Fruit fly (Drosophila melanogaster) whole organism, embryonic: ENCODE results near the gene CG34300.

Source experiments
- Abd-B ChIP-seq: fragments of 200-800 bp; sonication (Bioruptor generic); optimal IDR thresholded peaks from 2 replicates; lab custom pipeline; 2018; ENCODE audit warnings: missing biosample characterization, mild to moderate bottlenecking, missing genetic modification characterization, moderate library complexity
- Ada2b ChIP-seq: fragments of 200-800 bp; sonication (Bioruptor generic); IDR thresholded peaks from 2 replicates; pipeline ENCODE4 v1.3.6; 2022; ENCODE audit warnings: missing biosample characterization, missing genetic modification characterization
- Atf6 ChIP-seq: fragments of 200-800 bp; sonication (Bioruptor generic); IDR thresholded peaks from 2 replicates; pipeline ENCODE4 v1.3.6; 2022; ENCODE audit warnings: missing biosample characterization, missing genetic modification characterization
- CG1024 ChIP-seq: fragments of 200-800 bp; sonication (Bioruptor generic); IDR thresholded peaks from 2 replicates; pipeline ENCODE4 v1.3.6; 2022; ENCODE audit warnings: missing biosample characterization, missing genetic modification characterization
- CG10366 ChIP-seq: fragments of 200-800 bp; sonication (Bioruptor generic); IDR thresholded peaks from 2 replicates; pipeline ENCODE4 v1.3.6; 2022; ENCODE audit warnings: missing biosample characterization, missing genetic modification characterization
- CG10462 ChIP-seq: fragments of 200-800 bp; sonication (Bioruptor generic); optimal IDR thresholded peaks from 2 replicates; lab custom pipeline; 2016; ENCODE audit warnings: missing biosample characterization, missing genetic modification characterization
- CG12219 ChIP-seq: fragments of 200-800 bp; sonication (Bioruptor generic); optimal IDR thresholded peaks from 3 replicates; lab custom pipeline; 2018; ENCODE audit warnings: missing biosample characterization, mild to moderate bottlenecking, missing genetic modification characterization
- CG13894 ChIP-seq: fragments of 200-800 bp; sonication (Bioruptor generic); optimal IDR thresholded peaks from 3 replicates; lab custom pipeline; 2018; ENCODE audit warnings: missing biosample characterization, mild to moderate bottlenecking, missing genetic modification characterization, moderate library complexity
- CG14050 ChIP-seq: fragments of 200-800 bp; sonication (Bioruptor generic); IDR thresholded peaks from 3 replicates; pipeline ENCODE4 v1.3.6; 2022; ENCODE audit warnings: missing biosample characterization, missing genetic modification characterization
- CG15514 ChIP-seq: fragments of 200-800 bp; sonication (Bioruptor generic); optimal IDR thresholded peaks from 3 replicates; lab custom pipeline; 2017; ENCODE audit warnings: missing biosample characterization, missing genetic modification characterization, mild to moderate bottlenecking, moderate library complexity, missing genetic modification reagents
- CG15601 ChIP-seq: fragments of 200-800 bp; sonication (Bioruptor generic); optimal IDR thresholded peaks from 3 replicates; lab custom pipeline; 2019; ENCODE audit warnings: missing biosample characterization, mild to moderate bottlenecking, missing genetic modification characterization, moderate library complexity
- CG17385 ChIP-seq: fragments of 200-800 bp; sonication (Bioruptor generic); optimal IDR thresholded peaks from 3 replicates; lab custom pipeline; 2018; ENCODE audit warnings: missing biosample characterization, mild to moderate bottlenecking, missing genetic modification characterization
- CG17802 ChIP-seq: fragments of 200-800 bp; sonication (Bioruptor generic); optimal IDR thresholded peaks from 2 replicates; lab custom pipeline; 2018; ENCODE audit warnings: missing biosample characterization, mild to moderate bottlenecking, missing genetic modification characterization, moderate library complexity
- CG18262 ChIP-seq: fragments of 200-800 bp; optimal IDR thresholded peaks from 3 replicates; lab custom pipeline; 2019; ENCODE audit warnings: missing biosample characterization, mild to moderate bottlenecking, missing genetic modification characterization, moderate library complexity
- CG2199 ChIP-seq: fragments of 200-800 bp; sonication (Bioruptor generic); IDR thresholded peaks from 3 replicates; pipeline ENCODE4 v1.3.6; 2022; ENCODE audit warnings: missing biosample characterization, missing genetic modification characterization
- CG2712 ChIP-seq: fragments of 200-800 bp; optimal IDR thresholded peaks from 3 replicates; lab custom pipeline; 2019; ENCODE audit warnings: missing biosample characterization, mild to moderate bottlenecking, missing genetic modification characterization, moderate library complexity
- CG31441 ChIP-seq: fragments of 200-800 bp; sonication (Bioruptor generic); IDR thresholded peaks from 2 replicates; pipeline ENCODE4 v1.3.6; 2022; ENCODE audit warnings: missing biosample characterization, missing genetic modification characterization
- CG3838 ChIP-seq: fragments of 200-800 bp; sonication (Bioruptor generic); optimal IDR thresholded peaks from 3 replicates; lab custom pipeline; 2016; ENCODE audit warnings: missing biosample characterization, missing genetic modification characterization
- CG4404 ChIP-seq: fragments of 200-800 bp; sonication (Bioruptor generic); IDR thresholded peaks from 2 replicates; pipeline ENCODE4 v1.3.6; 2022; ENCODE audit warnings: missing biosample characterization, missing genetic modification characterization
- CG8290 ChIP-seq, 3 experiments: fragments of 200-800 bp; sonication (Bioruptor generic); optimal IDR thresholded peaks; 2 replicates each; lab custom pipeline; 2016 to 2019; ENCODE audit warnings: missing biosample characterization in 3 of 3, missing genetic modification characterization in 3 of 3, mild to moderate bottlenecking in 2 of 3, moderate library complexity in 1 of 3
- CG8359 ChIP-seq: fragments of 200-800 bp; sonication (Bioruptor generic); optimal IDR thresholded peaks from 2 replicates; lab custom pipeline; 2017; ENCODE audit warnings: missing biosample characterization, mild to moderate bottlenecking, missing genetic modification characterization, borderline replicate concordance
- CG9437 ChIP-seq: fragments of 200-800 bp; sonication (Bioruptor generic); optimal IDR thresholded peaks from 2 replicates; lab custom pipeline; 2018; ENCODE audit warnings: missing biosample characterization, mild to moderate bottlenecking, missing genetic modification characterization
- CG9817 ChIP-seq: fragments of 200-800 bp; sonication (Bioruptor generic); optimal IDR thresholded peaks from 2 replicates; lab custom pipeline; 2018; ENCODE audit warnings: missing biosample characterization, mild to moderate bottlenecking, missing genetic modification characterization, moderate library complexity
- E2f2 ChIP-seq: fragments of 200-800 bp; sonication (Bioruptor generic); IDR thresholded peaks from 2 replicates; pipeline ENCODE4 v1.3.6; 2022; ENCODE audit warnings: missing biosample characterization, missing genetic modification characterization
- Elba2 ChIP-seq: fragments of 200-800 bp; sonication (Bioruptor generic); optimal IDR thresholded peaks from 3 replicates; lab custom pipeline; 2016; ENCODE audit warnings: missing biosample characterization, missing genetic modification characterization
- Ets65A ChIP-seq: fragments of 200-800 bp; sonication (Bioruptor generic); peaks from one replicate; lab custom pipeline; 2016; ENCODE audit warnings: missing biosample characterization, missing genetic modification characterization
- Gug ChIP-seq: fragments of 200-800 bp; sonication (Bioruptor generic); IDR thresholded peaks from 4 replicates; pipeline ENCODE4 v1.3.6; 2022; ENCODE audit warnings: missing biosample characterization, missing genetic modification characterization
- Hr3 ChIP-seq: fragments of 200-800 bp; sonication (Bioruptor generic); optimal IDR thresholded peaks from 3 replicates; lab custom pipeline; 2016; ENCODE audit warnings: missing biosample characterization, missing genetic modification characterization
- Hr51 ChIP-seq, 2 experiments: fragments of 200-800 bp; sonication (Bioruptor generic); optimal IDR thresholded peaks; 2 replicates in 1 of 2; 3 replicates in 1 of 2; lab custom pipeline; 2016 to 2018; ENCODE audit warnings: missing biosample characterization in 2 of 2, missing genetic modification characterization in 2 of 2, mild to moderate bottlenecking in 1 of 2, moderate library complexity in 1 of 2
- Jarid2 ChIP-seq: fragments of 200-800 bp; sonication (Bioruptor generic); optimal IDR thresholded peaks from 3 replicates; lab custom pipeline; 2017; ENCODE audit warnings: mild to moderate bottlenecking, missing biosample characterization, missing genetic modification reagents, missing genetic modification characterization
- Med ChIP-seq: fragments of 200-800 bp; sonication (Bioruptor generic); peaks from one replicate; lab custom pipeline; 2016; ENCODE audit warnings: missing biosample characterization, missing genetic modification characterization, mild to moderate bottlenecking, inconsistent platforms, moderate library complexity
- Mrtf ChIP-seq: fragments of 200-800 bp; sonication (Bioruptor generic); IDR thresholded peaks from 3 replicates; pipeline ENCODE4 v1.3.6; 2022; ENCODE audit warnings: missing biosample characterization, missing genetic modification characterization
- Nf-YA ChIP-seq: fragments of 200-800 bp; sonication (Bioruptor generic); IDR thresholded peaks from 2 replicates; pipeline ENCODE4 v1.3.6; 2022; ENCODE audit warnings: missing biosample characterization, missing genetic modification characterization
- Sox100B ChIP-seq: fragments of 200-800 bp; sonication (Bioruptor generic); optimal IDR thresholded peaks from 3 replicates; lab custom pipeline; 2018; ENCODE audit warnings: missing biosample characterization, mild to moderate bottlenecking, missing genetic modification characterization
- Usf ChIP-seq: fragments of 200-800 bp; sonication (Bioruptor generic); optimal IDR thresholded peaks from 2 replicates; lab custom pipeline; 2017; ENCODE audit warnings: missing genotype, missing biosample characterization, missing genetic modification characterization
- chn ChIP-seq: fragments of 200-800 bp; sonication (Bioruptor generic); optimal IDR thresholded peaks from 2 replicates; lab custom pipeline; 2016; ENCODE audit warnings: missing biosample characterization, missing genetic modification characterization
- dysf ChIP-seq: fragments of 200-800 bp; sonication (Bioruptor generic); IDR thresholded peaks from 3 replicates; pipeline ENCODE4 v1.3.6; 2022; ENCODE audit warnings: missing biosample characterization, missing genetic modification characterization
- esg ChIP-seq: fragments of 200-800 bp; sonication (Bioruptor generic); conservative IDR thresholded peaks from 2 replicates; pipeline ENCODE4 v1.3.6; 2022; ENCODE audit warnings: missing biosample characterization, missing genetic modification characterization
- gsb-n ChIP-seq: fragments of 200-800 bp; sonication (Bioruptor generic); optimal IDR thresholded peaks from 3 replicates; lab custom pipeline; 2018; ENCODE audit warnings: missing biosample characterization, mild to moderate bottlenecking, missing genetic modification characterization
- lbe ChIP-seq: fragments of 200-800 bp; sonication (Bioruptor generic); optimal IDR thresholded peaks from 2 replicates; lab custom pipeline; 2016; ENCODE audit warnings: missing biosample characterization, mild to moderate bottlenecking, missing genetic modification characterization
- peb ChIP-seq: fragments of 200-800 bp; sonication (Bioruptor generic); IDR thresholded peaks from 2 replicates; pipeline ENCODE4 v1.3.6; 2022; ENCODE audit warnings: missing biosample characterization, missing genetic modification characterization
- sd ChIP-seq: fragments of 200-800 bp; sonication (Bioruptor generic); optimal IDR thresholded peaks from 3 replicates; lab custom pipeline; 2018; ENCODE audit warnings: missing biosample characterization, mild to moderate bottlenecking, missing genetic modification characterization, moderate library complexity
- sens-2 ChIP-seq: fragments of 200-800 bp; sonication (Bioruptor generic); IDR thresholded peaks from 2 replicates; pipeline ENCODE4 v1.3.6; 2022; ENCODE audit warnings: missing biosample characterization, missing genetic modification characterization
- slbo ChIP-seq: fragments of 200-800 bp; sonication (Bioruptor generic); IDR thresholded peaks from 2 replicates; pipeline ENCODE4 v1.3.6; 2022; ENCODE audit warnings: missing biosample characterization, missing genetic modification characterization
- slou ChIP-seq: fragments of 200-800 bp; sonication (Bioruptor generic); optimal IDR thresholded peaks from 3 replicates; lab custom pipeline; 2016; ENCODE audit warnings: missing biosample characterization, missing genetic modification characterization
- sqz ChIP-seq: fragments of 200-800 bp; sonication (Bioruptor generic); optimal IDR thresholded peaks from 3 replicates; lab custom pipeline; 2018; ENCODE audit warnings: missing biosample characterization, mild to moderate bottlenecking, missing genetic modification characterization
- stc ChIP-seq: fragments of 200-800 bp; sonication (Bioruptor generic); IDR thresholded peaks from 2 replicates; pipeline ENCODE4 v1.3.6; 2022; ENCODE audit warnings: missing biosample characterization, missing genetic modification characterization
- tll ChIP-seq, 2 experiments: fragments of 200-800 bp in 1 of 2; fragments of >200 bp in 1 of 2; sonication (Bioruptor generic) in 1 of 2; optimal IDR thresholded peaks; 2 replicates each; lab custom pipeline; 2017 to 2019; ENCODE audit warnings: missing biosample characterization in 2 of 2, missing genetic modification characterization in 2 of 2, mild to moderate bottlenecking in 1 of 2, moderate library complexity in 1 of 2
- vvl ChIP-seq: fragments of 200-800 bp; sonication (Bioruptor generic); IDR thresholded peaks from 2 replicates; pipeline ENCODE4 v1.3.6; 2022; ENCODE audit warnings: missing biosample characterization, missing genetic modification characterization
- wor ChIP-seq: fragments of 200-800 bp; sonication (Bioruptor generic); IDR thresholded peaks from 2 replicates; pipeline ENCODE4 v1.3.6; 2022; ENCODE audit warnings: missing biosample characterization, missing genetic modification characterization

The CG34300 gene

DNA sequence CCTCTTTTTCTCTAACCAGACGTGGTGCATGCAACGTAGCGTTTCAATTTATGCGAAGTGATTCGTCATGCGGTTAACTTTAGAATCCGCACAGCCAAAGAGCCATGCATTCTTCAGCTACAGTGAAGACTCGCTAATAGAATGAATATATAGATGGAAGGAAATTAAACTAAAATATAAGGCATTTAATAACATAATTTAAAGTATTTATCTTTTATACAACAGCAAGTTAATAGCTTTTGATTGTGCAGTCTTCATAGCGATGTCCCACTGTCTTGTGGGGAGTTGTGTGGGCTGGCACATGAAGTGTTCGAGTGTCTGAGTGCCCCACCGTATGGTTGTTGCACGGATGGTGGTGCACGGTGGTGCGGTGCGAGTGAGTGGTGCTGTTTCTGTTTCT, 41.0 kb downstream of the CG34300 start (continued):
- TF ChIP-seq CG8290 (GFP tag; optimal IDR thresholded peaks at IDR 0.05; lab: Kevin White, UChicago) (no peak), CG8290 (tag; optimal IDR thresholded peaks at IDR 0.05; lab: Kevin White, UChicago) (peak in 1 of 2 experiments; percentile 55), CG10366 (peak; percentile 68), CG14050 (peak; percentile 35; the same call in 2 of the 3 replicates), CG9817 (tag; lab: Kevin White, UChicago) (peak; percentile 49), sqz (GFP tag; lab: Kevin White, UChicago) (no peak), CG13894 (no peak), CG9437 (GFP tag; lab: Kevin White, UChicago) (peak; percentile 22), Hr3 (peak; percentile 35), Usf (GFP tag; lab: Kevin White, UChicago) (no peak), CG2712 (tag; lab: Kevin White, UChicago) (peak; percentile 75), Jarid2 (GFP tag; lab: Kevin White, UChicago) (peak; percentile 16), CG12219 (GFP tag; lab: Kevin White, UChicago) (peak; percentile 53), CG15601 (tag; lab: Kevin White, UChicago) (peak; percentile 60), slbo (peak; percentile 49; the same call in 1 of the 2 replicates), Med (GFP tag; lab: Kevin White, UChicago) (peak; percentile 85), sens-2 (GFP tag; lab: Robert Waterston, UW) (peak; percentile 58), dysf (peak; percentile 66), E2f2 (GFP tag; lab: Robert Waterston, UW) (peak; percentile 27; the same call in 1 of the 2 replicates), lbe (GFP tag; lab: Kevin White, UChicago) (peak; percentile 86), Atf6 (GFP tag; lab: Robert Waterston, UW) (no peak), Ets65A (GFP tag; lab: Kevin White, UChicago) (peak; percentile 88), Gug (GFP tag; lab: Robert Waterston, UW) (peak; percentile 32; the same call in 2 of the 4 replicates), gsb-n (peak; percentile 47), tll (GFP tag; optimal IDR thresholded peaks at IDR 0.05; lab: Kevin White, UChicago) (no peak), sd (peak; percentile 66), CG8359 (GFP tag; lab: Kevin White, UChicago) (no peak), Abd-B (GFP tag; lab: Kevin White, UChicago) (peak; percentile 17), Ada2b (GFP tag; lab: Robert Waterston, UW) (peak; percentile 69; the same call in 1 of the 2 replicates), wor (GFP tag; lab: Robert Waterston, UW) (peak; percentile 25; the same call in 1 of the 2 replicates), Sox100B (GFP tag; lab: Kevin White, UChicago) (peak; percentile 7), CG1024 (GFP tag; lab: Robert Waterston, UW) (peak; percentile 76), CG18262 (tag; lab: Kevin White, UChicago) (peak; percentile 68), Elba2 (no peak), vvl (GFP tag; lab: Robert Waterston, UW) (peak; percentile 87), CG3838 (no peak), esg (GFP tag; lab: Robert Waterston, UW) (peak; percentile 59), slou (GFP tag; lab: Kevin White, UChicago) (no peak), chn (GFP tag; lab: Kevin White, UChicago) (peak; percentile 39), CG15514 (GFP tag; lab: Kevin White, UChicago) (no peak), stc (peak; percentile 60), Nf-YA (GFP tag; lab: Robert Waterston, UW) (peak; percentile 66), CG4404 (peak; percentile 53), peb (GFP tag; lab: Robert Waterston, UW) (peak; percentile 54; the same call in 1 of the 2 replicates), CG31441 (peak; percentile 60), Mrtf (GFP tag; lab: Robert Waterston, UW) (no peak), Hr51 (GFP tag; optimal IDR thresholded peaks at IDR 0.05; lab: Kevin White, UChicago) (peak in 1 of 2 experiments; percentile 54), CG10462 (GFP tag; lab: Kevin White, UChicago) (peak; percentile 30), CG17385 (GFP tag; lab: Kevin White, UChicago) (peak; percentile 56), CG2199 (GFP tag; lab: Robert Waterston, UW) (0 out of 3 replicates have a peak, but pooled peaks have one; percentile 45), CG17802 (tag; lab: Kevin White, UChicago) (peak; percentile 37)
